Worm (Caenorhabditis elegans) whole organism, L2 larva: Measurements from ENCODE around the gene npp-23.

Source experiments
- C34F6.9 ChIP-seq: fragments of 150-350 bp; optimal IDR thresholded peaks from 2 replicates; lab custom pipeline; 2014; ENCODE audit warnings: missing biosample characterization, missing genetic modification characterization
- F13H6.1 ChIP-seq: sonication (generic microtip); optimal IDR thresholded peaks from 2 replicates; lab custom pipeline; 2016; ENCODE audit warnings: missing genetic modification characterization, missing compliant biosample characterization
- ZK546.5 ChIP-seq: sonication (generic microtip); optimal IDR thresholded peaks from 2 replicates; lab custom pipeline; 2017; ENCODE audit warnings: missing biosample characterization, missing genetic modification characterization
- alr-1 ChIP-seq: fragments of 150-350 bp; optimal IDR thresholded peaks from 2 replicates; lab custom pipeline; 2014; ENCODE audit warnings: missing biosample characterization, missing genetic modification characterization
- blmp-1 ChIP-seq: sonication (generic microtip); optimal IDR thresholded peaks from 2 replicates; lab custom pipeline; 2017; ENCODE audit warnings: missing genetic modification characterization, mild to moderate bottlenecking, missing compliant biosample characterization, antibody characterized with exemption, moderate library complexity; ENCODE audit not compliant: insufficient read depth
- ceh-16 ChIP-seq: fragments of 150-350 bp; optimal IDR thresholded peaks from 2 replicates; lab custom pipeline; 2014; ENCODE audit warnings: missing biosample characterization, missing genetic modification characterization
- ceh-82 ChIP-seq: fragments of 150-350 bp; optimal IDR thresholded peaks from 2 replicates; lab custom pipeline; 2014; ENCODE audit warnings: missing biosample characterization, missing genetic modification characterization
- crh-2 ChIP-seq: sonication (generic microtip); optimal IDR thresholded peaks from 2 replicates; lab custom pipeline; 2017; ENCODE audit warnings: missing biosample characterization, missing genetic modification characterization
- dmd-4 ChIP-seq: sonication (generic microtip); optimal IDR thresholded peaks from 2 replicates; lab custom pipeline; 2017; ENCODE audit warnings: missing biosample characterization, missing genetic modification characterization
- egl-27 ChIP-seq: sonication (generic microtip); optimal IDR thresholded peaks from 3 replicates; lab custom pipeline; 2017; ENCODE audit warnings: missing biosample characterization, missing genetic modification reagents, missing genetic modification characterization
- elt-1 ChIP-seq: fragments of 150-350 bp; optimal IDR thresholded peaks from 2 replicates; lab custom pipeline; 2014; ENCODE audit warnings: missing biosample characterization, missing genetic modification characterization
- fos-1 ChIP-seq: fragments of 150-350 bp; optimal IDR thresholded peaks from 2 replicates; lab custom pipeline; 2014; ENCODE audit warnings: missing biosample characterization, missing genetic modification characterization
- gmeb-1 ChIP-seq: fragments of 150-350 bp; optimal IDR thresholded peaks from 2 replicates; lab custom pipeline; 2014; ENCODE audit warnings: missing biosample characterization, missing genetic modification characterization
- lin-11 ChIP-seq: fragments of 150-350 bp; sonication (generic microtip); optimal IDR thresholded peaks from 2 replicates; lab custom pipeline; 2014; ENCODE audit warnings: missing biosample characterization, missing genetic modification characterization, inconsistent platforms, mixed read lengths
- lin-39 ChIP-seq: fragments of 150-350 bp; optimal IDR thresholded peaks from 2 replicates; lab custom pipeline; 2014; ENCODE audit warnings: missing biosample characterization, missing genetic modification reagents, missing genetic modification characterization
- lsy-2 ChIP-seq, 2 experiments: fragments of 150-350 bp in 1 of 2; sonication (generic microtip) in 1 of 2; optimal IDR thresholded peaks; 2 replicates each; lab custom pipeline; 2014 to 2017; ENCODE audit warnings: missing biosample characterization in 2 of 2, missing genetic modification characterization in 2 of 2
- mab-5 ChIP-seq: fragments of 150-350 bp; optimal IDR thresholded peaks from 2 replicates; lab custom pipeline; 2014; ENCODE audit warnings: missing biosample characterization, missing genetic modification characterization
- mbf-1 ChIP-seq: sonication (generic microtip); optimal IDR thresholded peaks from 2 replicates; lab custom pipeline; 2017; ENCODE audit warnings: missing biosample characterization, missing genetic modification characterization
- mdl-1 ChIP-seq, 2 experiments: fragments of 150-350 bp in 1 of 2; sonication (generic microtip) in 1 of 2; optimal IDR thresholded peaks; 2 replicates each; lab custom pipeline; 2017; ENCODE audit warnings: missing biosample characterization in 2 of 2, missing genetic modification characterization in 2 of 2
- nhr-10 ChIP-seq: sonication (generic microtip); optimal IDR thresholded peaks from 2 replicates; lab custom pipeline; 2017; ENCODE audit warnings: missing biosample characterization, missing genetic modification characterization
- nhr-12 ChIP-seq: fragments of 150-350 bp; optimal IDR thresholded peaks from 2 replicates; lab custom pipeline; 2014; ENCODE audit warnings: missing biosample characterization, missing genetic modification characterization
- nhr-21 ChIP-seq: fragments of 150-350 bp; optimal IDR thresholded peaks from 2 replicates; lab custom pipeline; 2014; ENCODE audit warnings: missing biosample characterization, missing genetic modification characterization
- nhr-6 ChIP-seq: fragments of 150-350 bp; optimal IDR thresholded peaks from 2 replicates; lab custom pipeline; 2014; ENCODE audit warnings: missing biosample characterization, missing genetic modification characterization
- nhr-77 ChIP-seq: fragments of 150-350 bp; optimal IDR thresholded peaks from 2 replicates; lab custom pipeline; 2014; ENCODE audit warnings: missing biosample characterization, missing genetic modification characterization
- peb-1 ChIP-seq: fragments of 150-350 bp; optimal IDR thresholded peaks from 2 replicates; lab custom pipeline; 2014; ENCODE audit warnings: missing biosample characterization, missing genetic modification characterization
- sem-4 ChIP-seq: fragments of 150-350 bp; optimal IDR thresholded peaks from 2 replicates; lab custom pipeline; 2014; ENCODE audit warnings: missing biosample characterization, missing genetic modification reagents, missing genetic modification characterization
- skn-1 ChIP-seq: sonication (generic microtip); optimal IDR thresholded peaks from 2 replicates; lab custom pipeline; 2017; ENCODE audit warnings: missing biosample characterization, missing genetic modification characterization
- sma-3 ChIP-seq: sonication (generic microtip); optimal IDR thresholded peaks from 2 replicates; lab custom pipeline; 2016; ENCODE audit warnings: missing genetic modification reagents, missing genetic modification characterization, missing compliant biosample characterization
- snpc-4 ChIP-seq: fragments of 150-350 bp; optimal IDR thresholded peaks from 2 replicates; lab custom pipeline; 2014; ENCODE audit warnings: missing biosample characterization, missing genetic modification characterization
- unc-39 ChIP-seq: fragments of 150-350 bp; optimal IDR thresholded peaks from 2 replicates; lab custom pipeline; 2014; ENCODE audit warnings: missing biosample characterization, missing genetic modification characterization
- unc-55 ChIP-seq: fragments of 150-350 bp; sonication (generic microtip); optimal IDR thresholded peaks from 3 replicates; lab custom pipeline; 2014; ENCODE audit warnings: missing biosample characterization, missing genetic modification reagents, missing genetic modification characterization
- unc-62 ChIP-seq: fragments of 150-350 bp; optimal IDR thresholded peaks from 2 replicates; lab custom pipeline; 2014; ENCODE audit warnings: missing biosample characterization, missing genetic modification reagents, missing genetic modification characterization
- ztf-1 ChIP-seq: fragments of 200-800 bp; sonication (Bioruptor generic); conservative IDR thresholded peaks from 2 replicates; pipeline ENCODE4 v1.3.6; 2022; ENCODE audit warnings: missing genetic modification characterization, missing compliant biosample characterization
- ztf-11 ChIP-seq: sonication (generic microtip); optimal IDR thresholded peaks from 2 replicates; lab custom pipeline; 2017; ENCODE audit warnings: missing biosample characterization, missing genetic modification characterization

The npp-23 gene

ce11 chrIV:8864672-8865071 lies 4.8 kb downstream of the npp-23 start (continued):
- TF ChIP-seq ceh-16 (tag; lab: Kevin White, UChicago) = no peak
- peak; percentile 15 for TF ChIP-seq unc-62 (GFP tag; lab: Kevin White, UChicago)
- no peak for TF ChIP-seq elt-1
- TF ChIP-seq mab-5 (tag; lab: Kevin White, UChicago) = peak; percentile 52

ce11 chrIV:8855963-8856362 lies 13.5 kb downstream of the npp-23 start, which contains the start of gene T11B7.5:
TSS of gene T11B7.5 (minus strand) at chrIV:8856063.
- no peak for TF ChIP-seq elt-1
- no peak for TF ChIP-seq unc-55 (GFP tag; lab: Kevin White, UChicago)
- TF ChIP-seq skn-1 (tag; lab: Kevin White, UChicago) = no peak
- no peak for TF ChIP-seq ceh-82 (tag; lab: Kevin White, UChicago)
- TF ChIP-seq sma-3 (GFP tag; lab: Kevin White, UChicago) = no peak
- TF ChIP-seq lsy-2 (tag; optimal IDR thresholded peaks at IDR 0.05; lab: Kevin White, UChicago) = no peak
- TF ChIP-seq peb-1 (tag; lab: Kevin White, UChicago) = no peak
- no peak for TF ChIP-seq F13H6.1
- TF ChIP-seq gmeb-1 (tag; lab: Kevin White, UChicago) = no peak
- no peak for TF ChIP-seq ztf-11 (tag; lab: Kevin White, UChicago)
- no peak for TF ChIP-seq lin-39
- no peak for TF ChIP-seq lin-11 (tag; lab: Kevin White, UChicago)
- TF ChIP-seq crh-2 (tag; lab: Kevin White, UChicago) = no peak
- TF ChIP-seq nhr-21 = no peak
- TF ChIP-seq unc-62 (GFP tag; lab: Kevin White, UChicago) = no peak
- no peak for TF ChIP-seq mdl-1 (tag; optimal IDR thresholded peaks at IDR 0.05; lab: Kevin White, UChicago)
- TF ChIP-seq ztf-1 (GFP tag; lab: Robert Waterston, UW) = no peak
- TF ChIP-seq nhr-6 (tag; lab: Kevin White, UChicago) = no peak
- TF ChIP-seq, all 48 proteins: peak for 0

- TF ChIP-seq gmeb-1 (tag; lab: Kevin White, UChicago) (no peak), elt-1 (no peak), crh-2 (tag; lab: Kevin White, UChicago) (no peak), snpc-4 (tag; lab: Kevin White, UChicago) (no peak), sem-4 (no peak), fos-1 (no peak), C34F6.9 (no peak), lin-39 (no peak), mbf-1 (no peak), egl-27 (tag; lab: Kevin White, UChicago) (no peak), nhr-21 (no peak), lin-11 (tag; lab: Kevin White, UChicago) (no peak), unc-39 (tag; lab: Kevin White, UChicago) (no peak), dmd-4 (tag; lab: Kevin White, UChicago) (no peak), nhr-12 (tag; lab: Kevin White, UChicago) (no peak), nhr-6 (tag; lab: Kevin White, UChicago) (no peak), sma-3 (GFP tag; lab: Kevin White, UChicago) (no peak)
Measured at ce11 chrIV:8853301-8853700, 16.2 kb downstream of the npp-23 start.

- TF ChIP-seq ceh-16 (tag; lab: Kevin White, UChicago) (no peak), fos-1 (no peak), crh-2 (tag; lab: Kevin White, UChicago) (no peak), unc-55 (GFP tag; lab: Kevin White, UChicago) (no peak), lin-11 (tag; lab: Kevin White, UChicago) (no peak), unc-39 (tag; lab: Kevin White, UChicago) (no peak), ztf-11 (tag; lab: Kevin White, UChicago) (no peak)
Measured at ce11 chrIV:8852194-8852593, 17.3 kb downstream of the npp-23 start, which contains the start of gene alp-1. TSS of gene alp-1 (plus strand) at chrIV:8852494.

- TF ChIP-seq F13H6.1 (peak; percentile 47), blmp-1 (no peak)
- TF ChIP-seq, all 48 proteins: peak for 1
Measured at ce11 chrIV:8850807-8851206, 18.7 kb downstream of the npp-23 start.

- TF ChIP-seq crh-2 (tag; lab: Kevin White, UChicago) (no peak), nhr-10 (tag; lab: Kevin White, UChicago) (no peak), ZK546.5 (tag; lab: Kevin White, UChicago) (no peak), unc-39 (tag; lab: Kevin White, UChicago) (no peak), elt-1 (no peak), alr-1 (tag; lab: Kevin White, UChicago) (no peak), nhr-77 (tag; lab: Kevin White, UChicago) (no peak)
Measured at ce11 chrIV:8848983-8849382, 20.5 kb downstream of the npp-23 start.
